Worm (Caenorhabditis elegans) whole organism, early embryonic: Measurements from ENCODE around the gene F47B8.2.
A peak's percentile ranks its signal among the peaks of the same experiment; 100 is the strongest.

ENCODE experiments used
- B0310.2 ChIP-seq: sonication (generic microtip); optimal IDR thresholded peaks from 2 replicates; lab custom pipeline; 2016; ENCODE audit warnings: mild to moderate bottlenecking, missing genetic modification characterization, missing compliant biosample characterization
- F13C5.2 ChIP-seq: sonication (generic microtip); optimal IDR thresholded peaks from 2 replicates; lab custom pipeline; 2017; ENCODE audit warnings: mild to moderate bottlenecking, missing genetic modification characterization, inconsistent platforms, missing compliant biosample characterization
- aly-1 ChIP-seq: sonication (generic microtip); optimal IDR thresholded peaks from 2 replicates; lab custom pipeline; 2016; ENCODE audit warnings: missing genetic modification characterization, missing compliant biosample characterization
- ama-1 ChIP-seq: fragments of 150-350 bp; optimal IDR thresholded peaks from 2 replicates; lab custom pipeline; 2014
- ceh-13 ChIP-seq: fragments of 200-800 bp; sonication (Bioruptor generic); optimal IDR thresholded peaks from 2 replicates; lab custom pipeline; 2018; ENCODE audit warnings: mild to moderate bottlenecking, missing genetic modification characterization, missing compliant biosample characterization
- ceh-36 ChIP-seq: sonication (generic microtip); optimal IDR thresholded peaks from 2 replicates; lab custom pipeline; 2016; ENCODE audit warnings: missing genetic modification characterization, inconsistent platforms, missing compliant biosample characterization
- ets-7 ChIP-seq: sonication (generic microtip); optimal IDR thresholded peaks from 2 replicates; lab custom pipeline; 2016; ENCODE audit warnings: missing genotype, missing genetic modification characterization, missing compliant biosample characterization
- flt-1 ChIP-seq: fragments of 200-800 bp; sonication (Bioruptor generic); IDR thresholded peaks from 2 replicates; pipeline ENCODE4 v1.3.6; 2022; ENCODE audit warnings: missing genetic modification characterization, missing compliant biosample characterization
- hmg-4 ChIP-seq: fragments of 200-800 bp; sonication (Bioruptor generic); optimal IDR thresholded peaks from 2 replicates; lab custom pipeline; 2018; ENCODE audit warnings: mild to moderate bottlenecking, missing genetic modification characterization, missing compliant biosample characterization
- hnd-1 ChIP-seq: sonication (generic microtip); optimal IDR thresholded peaks from 2 replicates; lab custom pipeline; 2016; ENCODE audit warnings: missing genetic modification characterization, missing compliant biosample characterization
- pes-1 ChIP-seq: fragments of 200-800 bp; sonication (Bioruptor generic); IDR thresholded peaks from 2 replicates; pipeline ENCODE4 v1.3.6; 2022; ENCODE audit warnings: missing genetic modification reagents, missing genetic modification characterization, missing compliant biosample characterization
- scrt-1 ChIP-seq: fragments of 200-800 bp; sonication (Bioruptor generic); IDR thresholded peaks from 2 replicates; pipeline ENCODE4 v1.3.6; 2022; ENCODE audit warnings: missing genetic modification characterization, missing compliant biosample characterization
- sea-1 ChIP-seq: fragments of 200-800 bp; sonication (Bioruptor generic); conservative IDR thresholded peaks from 2 replicates; pipeline ENCODE4 v1.3.6; 2022; ENCODE audit warnings: missing genetic modification characterization, missing compliant biosample characterization
- tbx-11 ChIP-seq: fragments of 200-800 bp; sonication (Bioruptor generic); IDR thresholded peaks from 2 replicates; pipeline ENCODE4 v1.3.6; 2022; ENCODE audit warnings: missing genetic modification characterization, missing compliant biosample characterization
- tbx-37 ChIP-seq: fragments of 200-800 bp; sonication (Bioruptor generic); conservative IDR thresholded peaks from 2 replicates; pipeline ENCODE4 v1.3.6; 2022; ENCODE audit warnings: missing genetic modification reagents, missing genetic modification characterization, missing compliant biosample characterization
- tra-4 ChIP-seq: sonication (generic microtip); optimal IDR thresholded peaks from 2 replicates; lab custom pipeline; 2017; ENCODE audit warnings: missing genetic modification characterization, missing compliant biosample characterization

F47B8.2 gene

DNA sequence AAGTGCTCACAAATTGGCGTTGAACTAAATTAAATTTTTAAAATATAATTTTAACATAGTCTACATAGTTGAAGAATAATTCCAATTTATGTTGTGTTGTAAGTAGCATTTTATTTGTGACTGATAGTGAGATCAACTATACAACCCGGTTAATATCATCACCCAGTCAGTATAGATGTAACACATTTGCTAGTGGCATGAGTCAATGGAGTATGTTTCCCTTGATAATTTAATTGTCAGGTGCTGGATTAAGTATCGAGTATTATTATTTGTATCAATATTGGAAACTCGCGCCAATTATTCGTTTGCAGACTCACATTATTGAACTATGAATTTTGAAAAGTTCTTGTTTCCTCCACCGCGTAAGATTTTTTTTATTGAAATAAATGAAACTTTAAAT, 18.5 kb upstream of the F47B8.2 start, which contains the start of gene srm-5:
Gene srm-5 (plus strand): TSS at position 301 of the 400 bp plus-strand sequence.
- TF ChIP-seq ama-1 (no peak), tbx-11 (GFP tag; lab: Robert Waterston, UW) (no peak), tbx-37 (GFP tag; lab: Robert Waterston, UW) (no peak), ceh-13 (no peak), sea-1 (GFP tag; lab: Robert Waterston, UW) (no peak), flt-1 (GFP tag; lab: Robert Waterston, UW) (no peak), hnd-1 (tag; lab: Kevin White, UChicago) (no peak)

DNA sequence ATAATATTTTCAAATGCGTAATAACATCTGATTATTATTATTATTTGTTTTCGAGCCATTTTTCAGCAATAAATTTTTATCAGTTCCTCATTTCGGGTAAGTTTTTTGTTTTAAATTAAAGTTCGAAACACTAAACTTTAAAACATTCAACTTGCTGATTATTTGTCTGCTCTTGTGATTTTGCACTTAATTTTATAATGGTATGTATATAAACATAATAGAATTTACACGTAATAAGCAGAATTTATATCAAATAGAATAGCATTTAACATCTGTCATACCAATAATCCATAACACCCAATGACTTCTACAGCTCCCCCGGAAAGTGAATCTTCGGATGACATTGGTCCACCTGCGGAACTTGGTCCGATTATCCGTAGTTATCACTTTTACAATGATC, 16.7 kb upstream of the F47B8.2 start, which contains the start of gene srm-4:
Gene srm-4 (plus strand): TSS at position 301 of the 400 bp plus-strand sequence.
- no peak for TF ChIP-seq tbx-11 (GFP tag; lab: Robert Waterston, UW)

DNA sequence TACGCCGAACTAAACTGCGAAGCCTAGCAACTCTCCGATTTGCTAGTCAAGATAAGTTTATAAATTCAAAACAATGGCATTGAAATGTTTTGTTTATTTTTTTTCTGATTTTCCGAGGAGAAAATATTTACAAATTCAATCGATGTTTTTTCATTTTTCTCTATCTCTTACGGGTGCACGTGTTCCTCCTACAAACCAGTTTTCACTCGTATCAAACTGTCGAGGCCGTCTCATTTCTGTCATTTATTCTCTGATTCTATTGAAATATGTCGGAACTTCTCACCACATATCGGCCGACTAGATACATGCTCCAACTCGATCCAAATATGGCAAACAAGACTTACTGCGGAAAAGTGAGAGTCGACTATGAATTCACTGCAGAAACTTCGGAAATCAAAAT, 15.1 kb upstream of the F47B8.2 start, which contains the start of gene F47B8.8:
Gene F47B8.8 (plus strand): TSS at position 257 of the 400 bp plus-strand sequence.
- no peak for TF ChIP-seq hnd-1 (tag; lab: Kevin White, UChicago)
- TF ChIP-seq ceh-36 (tag; lab: Kevin White, UChicago), result no peak
- TF ChIP-seq tbx-37 (GFP tag; lab: Robert Waterston, UW), result no peak
- TF ChIP-seq aly-1 (tag; lab: Kevin White, UChicago), result no peak
- no peak for TF ChIP-seq ets-7
- no peak for TF ChIP-seq pes-1
- TF ChIP-seq sea-1 (GFP tag; lab: Robert Waterston, UW), result no peak
- TF ChIP-seq flt-1 (GFP tag; lab: Robert Waterston, UW), result no peak
- TF ChIP-seq tbx-11 (GFP tag; lab: Robert Waterston, UW), result no peak
- TF ChIP-seq ama-1, result no peak
- TF ChIP-seq hmg-4 (GFP tag; lab: Kevin White, UChicago), result no peak
- no peak for TF ChIP-seq scrt-1
- no peak for TF ChIP-seq F13C5.2 (tag; lab: Kevin White, UChicago)

DNA sequence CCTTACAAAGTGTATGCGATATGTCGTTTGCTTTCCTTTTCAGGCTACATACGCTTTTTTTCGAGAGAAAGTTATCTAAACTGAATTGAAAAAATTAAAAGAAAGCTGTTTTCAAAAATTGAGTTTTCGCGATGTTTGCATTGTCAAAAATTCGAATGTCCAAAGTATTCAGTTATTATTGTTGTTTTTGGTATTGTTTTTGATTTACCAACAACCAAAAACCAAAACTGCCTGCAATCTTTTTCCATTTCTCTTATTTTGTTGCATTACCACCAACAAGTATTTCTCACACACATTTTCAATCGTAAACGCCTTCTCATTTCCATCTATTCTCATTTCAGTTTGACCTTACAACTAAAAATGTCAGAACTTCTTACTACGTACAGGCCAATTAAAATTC, 12.4 kb upstream of the F47B8.2 start, which contains the start of gene pepm-1:
Gene pepm-1 (plus strand): TSS at position 301 of the 400 bp plus-strand sequence.
- TF ChIP-seq ceh-36 (tag; lab: Kevin White, UChicago) (no peak), B0310.2 (tag; lab: Kevin White, UChicago) (no peak), scrt-1 (no peak)

DNA sequence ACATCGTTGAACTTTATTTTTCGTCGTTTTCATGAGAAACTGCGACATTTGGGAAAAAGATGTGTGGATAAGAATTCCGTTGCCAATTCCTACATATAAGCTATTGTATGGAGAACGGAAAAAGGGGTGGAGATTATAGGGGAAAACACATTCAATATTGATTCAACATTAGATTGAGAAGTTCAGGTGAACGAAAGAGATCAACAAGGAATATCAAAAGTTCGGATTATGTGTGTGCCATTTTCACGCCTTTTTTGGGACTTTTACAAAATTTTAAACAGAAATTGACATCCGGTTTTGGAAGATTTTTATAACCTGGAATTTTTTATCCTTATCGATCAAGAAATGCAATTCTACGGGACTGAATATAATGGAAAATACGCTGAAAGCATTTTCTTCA, 11.4 kb upstream of the F47B8.2 start, which contains the start of gene F47B8.5:
Gene F47B8.5 (minus strand): TSS at position 101 of the 400 bp plus-strand sequence.
- TF ChIP-seq ceh-13, result no peak

DNA sequence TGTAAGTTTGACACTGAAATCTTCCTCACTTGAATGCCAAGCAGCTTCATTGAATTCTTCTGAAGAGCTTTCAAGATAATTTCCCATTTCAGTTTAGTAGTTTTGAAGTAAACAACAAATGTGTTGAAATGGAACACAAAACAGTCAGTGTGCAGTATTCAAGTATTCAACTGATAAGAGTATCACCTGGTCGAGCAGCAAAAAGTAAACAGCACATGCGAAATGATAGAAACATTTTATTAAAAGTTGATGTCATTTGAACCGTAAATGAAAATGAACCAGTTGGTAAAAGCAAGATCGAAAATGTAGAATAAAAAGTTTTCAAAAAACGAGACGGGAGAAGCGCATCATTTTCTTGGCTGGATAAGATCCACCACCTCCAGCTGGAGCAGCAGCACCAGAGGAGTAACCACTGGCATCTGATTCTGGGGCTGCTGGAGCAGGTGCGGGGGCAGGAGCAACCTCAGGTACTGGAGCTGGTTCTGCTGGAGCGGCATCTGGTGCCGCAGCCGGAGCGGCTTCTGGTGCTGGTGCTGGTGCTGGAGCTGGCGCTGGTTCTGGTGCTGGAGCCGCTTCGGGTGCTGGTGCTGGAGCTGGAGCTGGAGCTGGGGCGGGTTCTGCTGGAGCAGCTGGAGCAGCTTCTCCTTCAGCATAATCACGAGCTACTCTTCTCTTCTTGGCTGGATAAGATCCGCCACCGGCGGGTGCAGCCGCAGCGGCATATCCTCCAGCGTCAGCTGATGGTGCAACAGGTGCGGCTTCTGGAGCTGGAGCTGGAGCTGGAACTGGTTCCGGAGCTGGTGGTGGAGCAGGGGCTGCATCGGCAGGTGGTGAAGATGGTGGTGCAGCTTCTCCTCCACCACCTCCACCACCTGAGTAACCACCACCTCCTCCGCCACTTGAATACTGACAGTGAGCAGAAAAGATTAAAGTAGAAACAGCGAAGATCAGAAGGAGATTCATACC, 8.4 kb upstream of the F47B8.2 start, which contains the start of the genes F47B8.4 and F47B8.18:
Gene F47B8.4 (minus strand): TSS at position 172 of the 966 bp plus-strand sequence.
Gene F47B8.18 (minus strand): TSS at position 963 of the 966 bp plus-strand sequence.
- TF ChIP-seq aly-1 (tag; lab: Kevin White, UChicago) (peak; percentile 26), flt-1 (GFP tag; lab: Robert Waterston, UW) (no peak), ama-1 (no peak), tbx-11 (GFP tag; lab: Robert Waterston, UW) (no peak)

DNA sequence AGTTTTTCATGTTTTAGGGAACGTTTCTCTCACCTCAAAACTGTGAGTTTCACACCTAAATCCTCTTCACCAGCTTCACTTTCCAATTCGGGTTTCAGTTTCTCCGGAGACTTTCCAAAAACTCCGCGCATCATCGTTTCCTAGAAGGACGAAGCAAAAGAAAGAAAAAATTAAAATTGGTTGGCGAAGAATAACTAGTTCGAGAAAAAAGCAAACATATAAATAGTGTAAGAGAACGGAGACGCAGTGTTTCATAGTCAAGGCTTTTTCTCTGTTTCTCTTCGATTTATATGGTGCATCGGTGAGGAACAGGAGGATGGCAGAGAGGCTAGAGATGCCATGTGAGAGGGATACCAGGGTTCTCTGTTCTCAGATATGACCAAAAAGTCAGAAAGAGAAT, 6.3 kb upstream of the F47B8.2 start, which contains the start of gene F47B8.3:
Gene F47B8.3 (minus strand): TSS at position 261 of the 400 bp plus-strand sequence.
- TF ChIP-seq tbx-11 (GFP tag; lab: Robert Waterston, UW) (no peak), sea-1 (GFP tag; lab: Robert Waterston, UW) (no peak), F13C5.2 (tag; lab: Kevin White, UChicago) (no peak), hnd-1 (tag; lab: Kevin White, UChicago) (no peak), ets-7 (no peak), tra-4 (tag; lab: Kevin White, UChicago) (no peak), ceh-13 (no peak), hmg-4 (GFP tag; lab: Kevin White, UChicago) (no peak), B0310.2 (tag; lab: Kevin White, UChicago) (no peak), scrt-1 (no peak), ceh-36 (tag; lab: Kevin White, UChicago) (no peak), aly-1 (tag; lab: Kevin White, UChicago) (no peak), tbx-37 (GFP tag; lab: Robert Waterston, UW) (no peak), flt-1 (GFP tag; lab: Robert Waterston, UW) (no peak)

DNA sequence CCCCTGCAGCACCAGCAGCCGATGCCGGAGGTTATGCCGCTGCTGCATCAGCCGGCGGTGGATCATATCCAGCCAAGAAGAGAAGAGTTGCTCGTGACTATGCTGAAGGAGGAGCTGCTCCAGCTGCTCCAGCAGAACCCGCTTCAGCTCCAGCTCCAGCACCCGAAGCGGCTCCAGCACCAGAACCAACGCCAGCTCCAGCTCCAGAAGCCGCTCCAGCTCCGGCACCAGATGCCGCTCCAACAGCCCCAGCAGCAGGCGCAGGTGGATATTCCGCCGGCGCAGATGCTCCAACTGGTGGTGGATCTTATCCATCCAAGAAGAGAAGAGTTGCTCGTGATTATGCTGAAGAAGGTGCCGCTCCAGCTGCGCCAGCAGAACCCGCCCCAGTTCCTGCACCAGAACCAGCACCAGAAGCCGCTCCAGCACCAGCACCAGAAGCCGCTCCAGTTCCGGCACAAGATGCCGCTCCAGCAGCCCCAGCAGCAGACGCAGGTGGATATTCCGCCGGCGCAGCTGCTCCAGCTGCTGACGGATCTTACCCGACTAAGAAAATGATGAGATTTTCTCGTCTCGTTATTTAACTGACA, 4.4 kb upstream of the F47B8.2 start:
- no peak for TF ChIP-seq tbx-37 (GFP tag; lab: Robert Waterston, UW)
- 0 out of 2 replicates have a peak, but pooled peaks have one; percentile 21 for TF ChIP-seq sea-1 (GFP tag; lab: Robert Waterston, UW)
